Worm (Caenorhabditis elegans) whole organism, L2 larva: ENCODE results near the gene srx-20.

ENCODE experiments used
- C34F6.9 ChIP-seq: fragments of 150-350 bp; optimal IDR thresholded peaks from 2 replicates; lab custom pipeline; 2014; ENCODE audit warnings: missing biosample characterization, missing genetic modification characterization
- F13H6.1 ChIP-seq: sonication (generic microtip); optimal IDR thresholded peaks from 2 replicates; lab custom pipeline; 2016; ENCODE audit warnings: missing genetic modification characterization, missing compliant biosample characterization
- R02D3.7 ChIP-seq: fragments of 150-350 bp; optimal IDR thresholded peaks from 2 replicates; lab custom pipeline; 2014; ENCODE audit warnings: missing biosample characterization, missing genetic modification characterization
- Y55F3AM.14 ChIP-seq: fragments of 200-800 bp; sonication (Bioruptor generic); optimal IDR thresholded peaks from 2 replicates; lab custom pipeline; 2018; ENCODE audit warnings: mild to moderate bottlenecking, missing genetic modification characterization, missing compliant biosample characterization
- alr-1 ChIP-seq: fragments of 150-350 bp; optimal IDR thresholded peaks from 2 replicates; lab custom pipeline; 2014; ENCODE audit warnings: missing biosample characterization, missing genetic modification characterization
- aly-2 ChIP-seq: fragments of 150-350 bp; optimal IDR thresholded peaks from 2 replicates; lab custom pipeline; 2014; ENCODE audit warnings: missing biosample characterization, missing genetic modification characterization
- blmp-1 ChIP-seq: sonication (generic microtip); optimal IDR thresholded peaks from 2 replicates; lab custom pipeline; 2017; ENCODE audit warnings: missing genetic modification characterization, mild to moderate bottlenecking, missing compliant biosample characterization, antibody characterized with exemption, moderate library complexity; ENCODE audit not compliant: insufficient read depth
- ceh-16 ChIP-seq: fragments of 150-350 bp; optimal IDR thresholded peaks from 2 replicates; lab custom pipeline; 2014; ENCODE audit warnings: missing biosample characterization, missing genetic modification characterization
- ceh-82 ChIP-seq: fragments of 150-350 bp; optimal IDR thresholded peaks from 2 replicates; lab custom pipeline; 2014; ENCODE audit warnings: missing biosample characterization, missing genetic modification characterization
- crh-2 ChIP-seq: sonication (generic microtip); optimal IDR thresholded peaks from 2 replicates; lab custom pipeline; 2017; ENCODE audit warnings: missing biosample characterization, missing genetic modification characterization
- dmd-4 ChIP-seq: sonication (generic microtip); optimal IDR thresholded peaks from 2 replicates; lab custom pipeline; 2017; ENCODE audit warnings: missing biosample characterization, missing genetic modification characterization
- egl-27 ChIP-seq: sonication (generic microtip); optimal IDR thresholded peaks from 3 replicates; lab custom pipeline; 2017; ENCODE audit warnings: missing biosample characterization, missing genetic modification reagents, missing genetic modification characterization
- elt-1 ChIP-seq: fragments of 150-350 bp; optimal IDR thresholded peaks from 2 replicates; lab custom pipeline; 2014; ENCODE audit warnings: missing biosample characterization, missing genetic modification characterization
- fos-1 ChIP-seq: fragments of 150-350 bp; optimal IDR thresholded peaks from 2 replicates; lab custom pipeline; 2014; ENCODE audit warnings: missing biosample characterization, missing genetic modification characterization
- gmeb-1 ChIP-seq: fragments of 150-350 bp; optimal IDR thresholded peaks from 2 replicates; lab custom pipeline; 2014; ENCODE audit warnings: missing biosample characterization, missing genetic modification characterization
- lin-11 ChIP-seq: fragments of 150-350 bp; sonication (generic microtip); optimal IDR thresholded peaks from 2 replicates; lab custom pipeline; 2014; ENCODE audit warnings: missing biosample characterization, missing genetic modification characterization, inconsistent platforms, mixed read lengths
- lin-13 ChIP-seq: fragments of 150-350 bp; optimal IDR thresholded peaks from 2 replicates; lab custom pipeline; 2014; ENCODE audit warnings: missing biosample characterization, missing genetic modification reagents, missing genetic modification characterization
- lin-39 ChIP-seq: fragments of 150-350 bp; optimal IDR thresholded peaks from 2 replicates; lab custom pipeline; 2014; ENCODE audit warnings: missing biosample characterization, missing genetic modification reagents, missing genetic modification characterization
- lsy-2 ChIP-seq, 2 experiments: fragments of 150-350 bp in 1 of 2; sonication (generic microtip) in 1 of 2; optimal IDR thresholded peaks; 2 replicates each; lab custom pipeline; 2014 to 2017; ENCODE audit warnings: missing biosample characterization in 2 of 2, missing genetic modification characterization in 2 of 2
- mab-5 ChIP-seq: fragments of 150-350 bp; optimal IDR thresholded peaks from 2 replicates; lab custom pipeline; 2014; ENCODE audit warnings: missing biosample characterization, missing genetic modification characterization
- mbf-1 ChIP-seq: sonication (generic microtip); optimal IDR thresholded peaks from 2 replicates; lab custom pipeline; 2017; ENCODE audit warnings: missing biosample characterization, missing genetic modification characterization
- mdl-1 ChIP-seq, 2 experiments: fragments of 150-350 bp in 1 of 2; sonication (generic microtip) in 1 of 2; optimal IDR thresholded peaks; 2 replicates each; lab custom pipeline; 2017; ENCODE audit warnings: missing biosample characterization in 2 of 2, missing genetic modification characterization in 2 of 2
- nhr-10 ChIP-seq: sonication (generic microtip); optimal IDR thresholded peaks from 2 replicates; lab custom pipeline; 2017; ENCODE audit warnings: missing biosample characterization, missing genetic modification characterization
- nhr-11 ChIP-seq: fragments of 150-350 bp; optimal IDR thresholded peaks from 2 replicates; lab custom pipeline; 2014; ENCODE audit warnings: missing biosample characterization, missing genetic modification characterization
- nhr-129 ChIP-seq: fragments of 150-350 bp; optimal IDR thresholded peaks from 2 replicates; lab custom pipeline; 2014; ENCODE audit warnings: missing biosample characterization, missing genetic modification characterization
- nhr-21 ChIP-seq: fragments of 150-350 bp; optimal IDR thresholded peaks from 2 replicates; lab custom pipeline; 2014; ENCODE audit warnings: missing biosample characterization, missing genetic modification characterization
- nhr-237 ChIP-seq: fragments of 150-350 bp; optimal IDR thresholded peaks from 2 replicates; lab custom pipeline; 2014; ENCODE audit warnings: missing biosample characterization, missing genetic modification characterization
- nhr-6 ChIP-seq: fragments of 150-350 bp; optimal IDR thresholded peaks from 2 replicates; lab custom pipeline; 2014; ENCODE audit warnings: missing biosample characterization, missing genetic modification characterization
- nhr-77 ChIP-seq: fragments of 150-350 bp; optimal IDR thresholded peaks from 2 replicates; lab custom pipeline; 2014; ENCODE audit warnings: missing biosample characterization, missing genetic modification characterization
- peb-1 ChIP-seq: fragments of 150-350 bp; optimal IDR thresholded peaks from 2 replicates; lab custom pipeline; 2014; ENCODE audit warnings: missing biosample characterization, missing genetic modification characterization
- sem-4 ChIP-seq: fragments of 150-350 bp; optimal IDR thresholded peaks from 2 replicates; lab custom pipeline; 2014; ENCODE audit warnings: missing biosample characterization, missing genetic modification reagents, missing genetic modification characterization
- skn-1 ChIP-seq: sonication (generic microtip); optimal IDR thresholded peaks from 2 replicates; lab custom pipeline; 2017; ENCODE audit warnings: missing biosample characterization, missing genetic modification characterization
- sma-3 ChIP-seq: sonication (generic microtip); optimal IDR thresholded peaks from 2 replicates; lab custom pipeline; 2016; ENCODE audit warnings: missing genetic modification reagents, missing genetic modification characterization, missing compliant biosample characterization
- sma-9 ChIP-seq, 2 experiments: fragments of 150-350 bp in 1 of 2; sonication (generic microtip) in 1 of 2; optimal IDR thresholded peaks; 2 replicates each; lab custom pipeline; 2014 to 2016; ENCODE audit warnings: missing genetic modification characterization in 2 of 2, mild to moderate bottlenecking in 1 of 2, missing biosample characterization in 1 of 2, missing compliant biosample characterization in 1 of 2, missing genetic modification reagents in 1 of 2, moderate library complexity in 1 of 2
- snpc-4 ChIP-seq: fragments of 150-350 bp; optimal IDR thresholded peaks from 2 replicates; lab custom pipeline; 2014; ENCODE audit warnings: missing biosample characterization, missing genetic modification characterization
- unc-55 ChIP-seq: fragments of 150-350 bp; sonication (generic microtip); optimal IDR thresholded peaks from 3 replicates; lab custom pipeline; 2014; ENCODE audit warnings: missing biosample characterization, missing genetic modification reagents, missing genetic modification characterization
- unc-62 ChIP-seq: fragments of 150-350 bp; optimal IDR thresholded peaks from 2 replicates; lab custom pipeline; 2014; ENCODE audit warnings: missing biosample characterization, missing genetic modification reagents, missing genetic modification characterization
- zag-1 ChIP-seq: fragments of 150-350 bp; optimal IDR thresholded peaks from 2 replicates; lab custom pipeline; 2014; ENCODE audit warnings: missing biosample characterization, missing genetic modification characterization
- ztf-11 ChIP-seq: sonication (generic microtip); optimal IDR thresholded peaks from 2 replicates; lab custom pipeline; 2017; ENCODE audit warnings: missing biosample characterization, missing genetic modification characterization
- ztf-4 ChIP-seq: fragments of 150-350 bp; optimal IDR thresholded peaks from 2 replicates; lab custom pipeline; 2014; ENCODE audit warnings: missing biosample characterization, missing genetic modification characterization

The srx-20 gene

DNA sequence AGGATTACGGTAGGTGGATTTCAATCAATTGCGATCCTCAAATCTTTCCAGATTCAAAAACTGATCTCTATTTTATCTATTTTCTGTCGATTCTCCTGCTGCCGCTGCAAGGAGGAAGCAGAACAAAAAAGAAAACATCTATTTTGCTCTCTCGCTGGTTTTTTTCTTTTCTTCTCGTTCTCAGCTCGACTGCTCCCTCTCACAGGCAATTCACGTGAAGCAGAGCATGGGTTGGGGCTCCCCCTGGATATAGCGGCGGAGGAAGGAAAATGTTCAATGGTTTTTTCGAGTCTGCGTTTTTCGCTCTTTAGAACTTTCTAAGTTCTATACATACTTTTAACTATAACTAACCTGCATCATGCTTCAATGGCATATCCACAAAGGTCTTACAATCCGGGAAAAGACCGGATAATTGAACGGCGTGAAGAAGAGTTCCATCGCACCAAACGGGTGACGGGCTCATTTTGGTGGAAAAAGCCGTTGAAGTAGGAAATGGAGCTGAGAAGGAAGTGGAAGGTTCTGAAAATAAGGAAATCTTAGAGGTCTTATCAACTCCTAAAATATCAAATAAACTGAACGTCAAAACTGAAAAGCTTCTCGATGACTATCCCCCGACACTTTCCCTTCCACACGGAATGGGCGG is 11.1 kb downstream of the srx-20 start:
- TF ChIP-seq lin-39 (tag; lab: Kevin White, UChicago) (no peak), unc-55 (GFP tag; lab: Kevin White, UChicago) (peak; percentile 83), nhr-11 (tag; lab: Kevin White, UChicago) (no peak), lsy-2 (tag; optimal IDR thresholded peaks at IDR 0.05; lab: Kevin White, UChicago) (peak in 1 of 2 experiments; percentile 79), C34F6.9 (tag; lab: Kevin White, UChicago) (peak; percentile 75), zag-1 (tag; lab: Kevin White, UChicago) (peak; percentile 35), fos-1 (tag; lab: Kevin White, UChicago) (peak; percentile 18), gmeb-1 (tag; lab: Kevin White, UChicago) (no peak), elt-1 (no peak), blmp-1 (tag; lab: Kevin White, UChicago) (no peak), mdl-1 (tag; optimal IDR thresholded peaks at IDR 0.05; lab: Kevin White, UChicago) (peak in 1 of 2 experiments; percentile 20), nhr-129 (peak; percentile 80), lin-13 (GFP tag; lab: Kevin White, UChicago) (peak; percentile 17), alr-1 (no peak), crh-2 (tag; lab: Kevin White, UChicago) (peak; percentile 61), nhr-6 (tag; lab: Kevin White, UChicago) (peak; percentile 13), dmd-4 (tag; lab: Kevin White, UChicago) (no peak), ztf-4 (tag; lab: Kevin White, UChicago) (no peak), nhr-77 (tag; lab: Kevin White, UChicago) (no peak), nhr-21 (peak; percentile 49), unc-62 (no peak), snpc-4 (tag; lab: Kevin White, UChicago) (peak; percentile 48), F13H6.1 (tag; lab: Kevin White, UChicago) (peak; percentile 78), nhr-237 (no peak), egl-27 (peak; percentile 87), sma-9 (GFP tag; optimal IDR thresholded peaks at IDR 0.05; lab: Kevin White, UChicago) (peak; percentile 99), sma-9 (tag; optimal IDR thresholded peaks at IDR 0.05; lab: Kevin White, UChicago) (no peak)

DNA sequence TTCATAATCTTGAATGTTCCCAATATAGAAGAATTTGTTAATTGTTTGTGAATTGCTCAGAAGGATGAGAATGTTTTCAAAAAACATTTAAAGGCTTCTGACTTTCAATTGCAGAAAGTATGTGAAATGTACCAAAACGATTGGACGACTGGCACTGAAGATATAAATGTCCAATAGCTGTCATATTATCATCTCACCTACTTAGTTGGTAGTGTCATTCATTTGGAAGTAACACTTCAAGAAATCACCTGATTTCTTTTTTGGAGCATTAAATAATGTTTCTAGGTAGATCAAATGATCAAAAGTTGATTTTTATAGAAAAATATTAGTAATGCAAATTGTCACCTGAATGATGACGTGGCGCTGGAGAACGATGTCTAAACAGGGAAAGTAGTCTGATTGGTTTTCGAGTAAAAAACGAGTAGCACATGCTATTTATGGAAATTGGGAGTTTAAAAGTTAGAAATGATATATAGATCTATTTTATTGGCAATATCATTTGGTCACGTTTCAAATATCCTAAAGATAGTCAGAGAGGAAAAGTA is 11.8 kb downstream of the srx-20 start:
- no peak for TF ChIP-seq lsy-2 (tag; optimal IDR thresholded peaks at IDR 0.05; lab: Kevin White, UChicago)
- TF ChIP-seq mdl-1 (tag; optimal IDR thresholded peaks at IDR 0.05; lab: Kevin White, UChicago), result no peak
- TF ChIP-seq ztf-11, result no peak
- TF ChIP-seq unc-55 (GFP tag; lab: Kevin White, UChicago), result no peak
- TF ChIP-seq F13H6.1 (tag; lab: Kevin White, UChicago), result no peak
- no peak for TF ChIP-seq lin-11
- no peak for TF ChIP-seq Y55F3AM.14 (GFP tag; lab: Kevin White, UChicago)
- TF ChIP-seq zag-1 (tag; lab: Kevin White, UChicago), result no peak
- TF ChIP-seq skn-1 (tag; lab: Kevin White, UChicago), result no peak
- no peak for TF ChIP-seq mab-5 (tag; lab: Kevin White, UChicago)
- TF ChIP-seq C34F6.9 (tag; lab: Kevin White, UChicago), result no peak
- TF ChIP-seq ceh-16 (tag; lab: Kevin White, UChicago), result no peak
- TF ChIP-seq nhr-77 (tag; lab: Kevin White, UChicago), result no peak
- TF ChIP-seq lin-39 (tag; lab: Kevin White, UChicago), result no peak
- TF ChIP-seq ztf-4 (tag; lab: Kevin White, UChicago), result no peak
- TF ChIP-seq crh-2 (tag; lab: Kevin White, UChicago), result no peak

DNA sequence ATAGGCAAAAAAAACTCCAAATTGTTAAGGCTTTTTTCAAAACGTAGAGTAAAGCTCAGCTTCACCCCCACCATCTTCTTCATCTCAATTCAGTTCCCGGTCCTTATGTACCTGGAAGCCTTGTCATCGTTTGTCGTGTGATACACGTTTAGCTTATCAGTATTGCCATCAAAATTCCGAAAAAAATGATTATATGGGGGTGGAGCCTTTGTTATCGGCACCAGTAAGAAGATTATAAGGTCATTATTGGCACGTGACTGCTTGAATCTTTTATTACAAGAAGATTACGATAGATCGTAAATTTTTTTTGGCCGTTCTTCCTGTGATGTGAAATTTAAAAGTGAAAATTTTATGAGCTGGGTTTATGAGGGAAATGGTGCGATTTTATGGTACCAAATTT is 12.5 kb downstream of the srx-20 start:
- TF ChIP-seq nhr-11 (tag; lab: Kevin White, UChicago) (no peak), ztf-4 (tag; lab: Kevin White, UChicago) (no peak), R02D3.7 (tag; lab: Kevin White, UChicago) (no peak), sma-9 (GFP tag; optimal IDR thresholded peaks at IDR 0.05; lab: Kevin White, UChicago) (peak; percentile 86), sma-9 (tag; optimal IDR thresholded peaks at IDR 0.05; lab: Kevin White, UChicago) (no peak), nhr-10 (tag; lab: Kevin White, UChicago) (no peak), sma-3 (GFP tag; lab: Kevin White, UChicago) (peak; percentile 19), ceh-82 (tag; lab: Kevin White, UChicago) (no peak), ceh-16 (tag; lab: Kevin White, UChicago) (no peak), crh-2 (tag; lab: Kevin White, UChicago) (peak; percentile 33), fos-1 (tag; lab: Kevin White, UChicago) (peak; percentile 87), nhr-77 (tag; lab: Kevin White, UChicago) (no peak), peb-1 (tag; lab: Kevin White, UChicago) (no peak), sem-4 (tag; lab: Kevin White, UChicago) (no peak), gmeb-1 (tag; lab: Kevin White, UChicago) (peak; percentile 42), mbf-1 (tag; lab: Kevin White, UChicago) (no peak), zag-1 (tag; lab: Kevin White, UChicago) (no peak), aly-2 (no peak), F13H6.1 (tag; lab: Kevin White, UChicago) (peak; percentile 0), ztf-11 (no peak), blmp-1 (tag; lab: Kevin White, UChicago) (no peak)
- TF ChIP-seq, all 48 proteins: peak for 6
